Worm (Caenorhabditis elegans) whole organism, L2 larva: ENCODE data around the gene spig-9.

Experiments
- C34F6.9 ChIP-seq: fragments of 150-350 bp; optimal IDR thresholded peaks from 2 replicates; lab custom pipeline; 2014; ENCODE audit warnings: missing biosample characterization, missing genetic modification characterization
- F13H6.1 ChIP-seq: sonication (generic microtip); optimal IDR thresholded peaks from 2 replicates; lab custom pipeline; 2016; ENCODE audit warnings: missing genetic modification characterization, missing compliant biosample characterization
- R02D3.7 ChIP-seq: fragments of 150-350 bp; optimal IDR thresholded peaks from 2 replicates; lab custom pipeline; 2014; ENCODE audit warnings: missing biosample characterization, missing genetic modification characterization
- Y55F3AM.14 ChIP-seq: fragments of 200-800 bp; sonication (Bioruptor generic); optimal IDR thresholded peaks from 2 replicates; lab custom pipeline; 2018; ENCODE audit warnings: mild to moderate bottlenecking, missing genetic modification characterization, missing compliant biosample characterization
- ZK546.5 ChIP-seq: sonication (generic microtip); optimal IDR thresholded peaks from 2 replicates; lab custom pipeline; 2017; ENCODE audit warnings: missing biosample characterization, missing genetic modification characterization
- alr-1 ChIP-seq: fragments of 150-350 bp; optimal IDR thresholded peaks from 2 replicates; lab custom pipeline; 2014; ENCODE audit warnings: missing biosample characterization, missing genetic modification characterization
- aly-2 ChIP-seq: fragments of 150-350 bp; optimal IDR thresholded peaks from 2 replicates; lab custom pipeline; 2014; ENCODE audit warnings: missing biosample characterization, missing genetic modification characterization
- ama-1 ChIP-seq: fragments of 150-350 bp; optimal IDR thresholded peaks from 2 replicates; lab custom pipeline; 2018; ENCODE audit warnings: inconsistent platforms
- blmp-1 ChIP-seq: sonication (generic microtip); optimal IDR thresholded peaks from 2 replicates; lab custom pipeline; 2017; ENCODE audit warnings: missing genetic modification characterization, mild to moderate bottlenecking, missing compliant biosample characterization, antibody characterized with exemption, moderate library complexity; ENCODE audit not compliant: insufficient read depth
- ceh-16 ChIP-seq: fragments of 150-350 bp; optimal IDR thresholded peaks from 2 replicates; lab custom pipeline; 2014; ENCODE audit warnings: missing biosample characterization, missing genetic modification characterization
- ceh-82 ChIP-seq: fragments of 150-350 bp; optimal IDR thresholded peaks from 2 replicates; lab custom pipeline; 2014; ENCODE audit warnings: missing biosample characterization, missing genetic modification characterization
- crh-2 ChIP-seq: sonication (generic microtip); optimal IDR thresholded peaks from 2 replicates; lab custom pipeline; 2017; ENCODE audit warnings: missing biosample characterization, missing genetic modification characterization
- dmd-4 ChIP-seq: sonication (generic microtip); optimal IDR thresholded peaks from 2 replicates; lab custom pipeline; 2017; ENCODE audit warnings: missing biosample characterization, missing genetic modification characterization
- egl-27 ChIP-seq: sonication (generic microtip); optimal IDR thresholded peaks from 3 replicates; lab custom pipeline; 2017; ENCODE audit warnings: missing biosample characterization, missing genetic modification reagents, missing genetic modification characterization
- elt-1 ChIP-seq: fragments of 150-350 bp; optimal IDR thresholded peaks from 2 replicates; lab custom pipeline; 2014; ENCODE audit warnings: missing biosample characterization, missing genetic modification characterization
- elt-3 ChIP-seq: sonication (generic microtip); optimal IDR thresholded peaks from 2 replicates; lab custom pipeline; 2017; ENCODE audit warnings: missing biosample characterization, missing genetic modification characterization
- fos-1 ChIP-seq: fragments of 150-350 bp; optimal IDR thresholded peaks from 2 replicates; lab custom pipeline; 2014; ENCODE audit warnings: missing biosample characterization, missing genetic modification characterization
- gmeb-1 ChIP-seq: fragments of 150-350 bp; optimal IDR thresholded peaks from 2 replicates; lab custom pipeline; 2014; ENCODE audit warnings: missing biosample characterization, missing genetic modification characterization
- lin-11 ChIP-seq: fragments of 150-350 bp; sonication (generic microtip); optimal IDR thresholded peaks from 2 replicates; lab custom pipeline; 2014; ENCODE audit warnings: missing biosample characterization, missing genetic modification characterization, inconsistent platforms, mixed read lengths
- lin-13 ChIP-seq: fragments of 150-350 bp; optimal IDR thresholded peaks from 2 replicates; lab custom pipeline; 2014; ENCODE audit warnings: missing biosample characterization, missing genetic modification reagents, missing genetic modification characterization
- lin-39 ChIP-seq: fragments of 150-350 bp; optimal IDR thresholded peaks from 2 replicates; lab custom pipeline; 2014; ENCODE audit warnings: missing biosample characterization, missing genetic modification reagents, missing genetic modification characterization
- lsy-2 ChIP-seq, 2 experiments: fragments of 150-350 bp in 1 of 2; sonication (generic microtip) in 1 of 2; optimal IDR thresholded peaks; 2 replicates each; lab custom pipeline; 2014 to 2017; ENCODE audit warnings: missing biosample characterization in 2 of 2, missing genetic modification characterization in 2 of 2
- mab-5 ChIP-seq: fragments of 150-350 bp; optimal IDR thresholded peaks from 2 replicates; lab custom pipeline; 2014; ENCODE audit warnings: missing biosample characterization, missing genetic modification characterization
- mbf-1 ChIP-seq: sonication (generic microtip); optimal IDR thresholded peaks from 2 replicates; lab custom pipeline; 2017; ENCODE audit warnings: missing biosample characterization, missing genetic modification characterization
- mdl-1 ChIP-seq, 2 experiments: fragments of 150-350 bp in 1 of 2; sonication (generic microtip) in 1 of 2; optimal IDR thresholded peaks; 2 replicates each; lab custom pipeline; 2017; ENCODE audit warnings: missing biosample characterization in 2 of 2, missing genetic modification characterization in 2 of 2
- nhr-10 ChIP-seq: sonication (generic microtip); optimal IDR thresholded peaks from 2 replicates; lab custom pipeline; 2017; ENCODE audit warnings: missing biosample characterization, missing genetic modification characterization
- nhr-11 ChIP-seq: fragments of 150-350 bp; optimal IDR thresholded peaks from 2 replicates; lab custom pipeline; 2014; ENCODE audit warnings: missing biosample characterization, missing genetic modification characterization
- nhr-12 ChIP-seq: fragments of 150-350 bp; optimal IDR thresholded peaks from 2 replicates; lab custom pipeline; 2014; ENCODE audit warnings: missing biosample characterization, missing genetic modification characterization
- nhr-129 ChIP-seq: fragments of 150-350 bp; optimal IDR thresholded peaks from 2 replicates; lab custom pipeline; 2014; ENCODE audit warnings: missing biosample characterization, missing genetic modification characterization
- nhr-21 ChIP-seq: fragments of 150-350 bp; optimal IDR thresholded peaks from 2 replicates; lab custom pipeline; 2014; ENCODE audit warnings: missing biosample characterization, missing genetic modification characterization
- nhr-23 ChIP-seq: fragments of 150-350 bp; optimal IDR thresholded peaks from 2 replicates; lab custom pipeline; 2014; ENCODE audit warnings: missing biosample characterization, missing genetic modification reagents, missing genetic modification characterization
- nhr-237 ChIP-seq: fragments of 150-350 bp; optimal IDR thresholded peaks from 2 replicates; lab custom pipeline; 2014; ENCODE audit warnings: missing biosample characterization, missing genetic modification characterization
- nhr-25 ChIP-seq: fragments of 150-350 bp; sonication (generic microtip); optimal IDR thresholded peaks from 3 replicates; lab custom pipeline; 2014; ENCODE audit warnings: missing biosample characterization, missing genetic modification characterization
- nhr-6 ChIP-seq: fragments of 150-350 bp; optimal IDR thresholded peaks from 2 replicates; lab custom pipeline; 2014; ENCODE audit warnings: missing biosample characterization, missing genetic modification characterization
- nhr-77 ChIP-seq: fragments of 150-350 bp; optimal IDR thresholded peaks from 2 replicates; lab custom pipeline; 2014; ENCODE audit warnings: missing biosample characterization, missing genetic modification characterization
- peb-1 ChIP-seq: fragments of 150-350 bp; optimal IDR thresholded peaks from 2 replicates; lab custom pipeline; 2014; ENCODE audit warnings: missing biosample characterization, missing genetic modification characterization
- sem-4 ChIP-seq: fragments of 150-350 bp; optimal IDR thresholded peaks from 2 replicates; lab custom pipeline; 2014; ENCODE audit warnings: missing biosample characterization, missing genetic modification reagents, missing genetic modification characterization
- skn-1 ChIP-seq: sonication (generic microtip); optimal IDR thresholded peaks from 2 replicates; lab custom pipeline; 2017; ENCODE audit warnings: missing biosample characterization, missing genetic modification characterization
- sma-3 ChIP-seq: sonication (generic microtip); optimal IDR thresholded peaks from 2 replicates; lab custom pipeline; 2016; ENCODE audit warnings: missing genetic modification reagents, missing genetic modification characterization, missing compliant biosample characterization
- sma-9 ChIP-seq, 2 experiments: fragments of 150-350 bp in 1 of 2; sonication (generic microtip) in 1 of 2; optimal IDR thresholded peaks; 2 replicates each; lab custom pipeline; 2014 to 2016; ENCODE audit warnings: missing genetic modification characterization in 2 of 2, mild to moderate bottlenecking in 1 of 2, missing biosample characterization in 1 of 2, missing compliant biosample characterization in 1 of 2, missing genetic modification reagents in 1 of 2, moderate library complexity in 1 of 2
- snpc-4 ChIP-seq: fragments of 150-350 bp; optimal IDR thresholded peaks from 2 replicates; lab custom pipeline; 2014; ENCODE audit warnings: missing biosample characterization, missing genetic modification characterization
- unc-39 ChIP-seq: fragments of 150-350 bp; optimal IDR thresholded peaks from 2 replicates; lab custom pipeline; 2014; ENCODE audit warnings: missing biosample characterization, missing genetic modification characterization
- unc-55 ChIP-seq: fragments of 150-350 bp; sonication (generic microtip); optimal IDR thresholded peaks from 3 replicates; lab custom pipeline; 2014; ENCODE audit warnings: missing biosample characterization, missing genetic modification reagents, missing genetic modification characterization
- unc-62 ChIP-seq: fragments of 150-350 bp; optimal IDR thresholded peaks from 2 replicates; lab custom pipeline; 2014; ENCODE audit warnings: missing biosample characterization, missing genetic modification reagents, missing genetic modification characterization
- zag-1 ChIP-seq: fragments of 150-350 bp; optimal IDR thresholded peaks from 2 replicates; lab custom pipeline; 2014; ENCODE audit warnings: missing biosample characterization, missing genetic modification characterization
- ztf-1 ChIP-seq: fragments of 200-800 bp; sonication (Bioruptor generic); conservative IDR thresholded peaks from 2 replicates; pipeline ENCODE4 v1.3.6; 2022; ENCODE audit warnings: missing genetic modification characterization, missing compliant biosample characterization
- ztf-11 ChIP-seq: sonication (generic microtip); optimal IDR thresholded peaks from 2 replicates; lab custom pipeline; 2017; ENCODE audit warnings: missing biosample characterization, missing genetic modification characterization
- ztf-4 ChIP-seq: fragments of 150-350 bp; optimal IDR thresholded peaks from 2 replicates; lab custom pipeline; 2014; ENCODE audit warnings: missing biosample characterization, missing genetic modification characterization

Gene spig-9

DNA sequence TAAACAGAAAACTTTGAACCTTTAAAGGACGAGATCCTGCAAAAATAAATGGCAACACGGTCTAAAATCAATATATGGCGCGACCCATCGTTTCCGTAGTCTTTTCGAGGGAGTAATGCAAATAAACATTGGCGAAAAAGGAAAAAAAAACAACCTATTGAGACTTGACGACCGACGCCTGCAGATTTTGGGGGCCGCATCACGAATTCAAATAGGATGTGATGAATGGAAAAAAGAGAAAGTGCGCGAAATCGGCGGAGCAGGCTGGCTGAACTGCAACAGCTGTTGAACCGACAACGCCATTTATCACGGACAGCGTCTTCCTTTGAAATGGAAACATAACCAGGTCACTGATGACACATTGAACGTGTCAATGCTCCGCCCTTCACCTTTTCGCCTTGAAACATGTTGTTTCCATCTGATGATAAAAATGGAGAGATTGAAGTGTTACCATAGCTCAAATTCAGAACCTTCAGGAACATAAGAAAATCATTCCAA, 46.2 kb upstream of the spig-9 start:
- TF ChIP-seq elt-3 (tag; lab: Kevin White, UChicago) (no peak), lin-13 (GFP tag; lab: Kevin White, UChicago) (peak; percentile 12), egl-27 (tag; lab: Kevin White, UChicago) (no peak), sma-9 (GFP tag; optimal IDR thresholded peaks at IDR 0.05; lab: Kevin White, UChicago) (peak; percentile 34), sma-9 (tag; optimal IDR thresholded peaks at IDR 0.05; lab: Kevin White, UChicago) (no peak)
- TF ChIP-seq, all 48 proteins: peak for 2

DNA sequence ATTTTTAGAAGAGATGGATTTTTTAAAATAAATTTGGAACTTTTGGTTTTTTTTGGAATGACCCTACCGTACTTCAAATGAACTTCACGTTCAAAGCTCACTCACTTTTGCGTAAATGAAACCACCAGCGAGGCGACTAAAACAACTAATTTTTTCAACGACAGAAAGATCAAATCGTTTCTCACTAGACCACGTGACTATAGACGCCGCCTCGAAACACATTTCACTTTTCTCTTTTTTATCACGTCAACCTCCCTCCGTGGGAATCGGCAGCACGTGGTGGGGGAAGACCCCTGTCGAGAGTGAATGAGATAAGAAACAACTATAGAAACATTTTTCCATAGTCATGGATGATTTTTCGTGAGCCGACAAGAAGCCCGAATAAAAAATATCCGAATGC, 45.6 kb upstream of the spig-9 start:
- TF ChIP-seq nhr-6 (tag; lab: Kevin White, UChicago) (no peak), egl-27 (tag; lab: Kevin White, UChicago) (peak; percentile 70), lin-11 (tag; lab: Kevin White, UChicago) (no peak), blmp-1 (tag; lab: Kevin White, UChicago) (peak; percentile 98), gmeb-1 (tag; lab: Kevin White, UChicago) (peak; percentile 65), F13H6.1 (tag; lab: Kevin White, UChicago) (peak; percentile 89), ceh-82 (tag; lab: Kevin White, UChicago) (no peak), unc-39 (tag; lab: Kevin White, UChicago) (no peak), nhr-25 (tag; lab: Kevin White, UChicago) (peak; percentile 91), unc-55 (peak; percentile 9), mbf-1 (tag; lab: Kevin White, UChicago) (no peak), ceh-16 (tag; lab: Kevin White, UChicago) (peak; percentile 3), ZK546.5 (tag; lab: Kevin White, UChicago) (no peak), lin-39 (no peak), nhr-10 (peak; percentile 5), lsy-2 (tag; optimal IDR thresholded peaks at IDR 0.05; lab: Kevin White, UChicago) (peak; percentile 12 to 74), nhr-23 (no peak), ztf-11 (tag; lab: Kevin White, UChicago) (no peak), alr-1 (tag; lab: Kevin White, UChicago) (no peak), unc-62 (GFP tag; lab: Kevin White, UChicago) (peak; percentile 27), dmd-4 (no peak), peb-1 (tag; lab: Kevin White, UChicago) (no peak), nhr-21 (tag; lab: Kevin White, UChicago) (peak; percentile 76), aly-2 (tag; lab: Kevin White, UChicago) (no peak), ama-1 (lab: Kevin White, UChicago) (peak; percentile 48), elt-1 (tag; lab: Kevin White, UChicago) (no peak), ztf-1 (GFP tag; lab: Robert Waterston, UW) (no peak), crh-2 (tag; lab: Kevin White, UChicago) (peak; percentile 91), sma-3 (GFP tag; lab: Kevin White, UChicago) (peak; percentile 93), mab-5 (tag; lab: Kevin White, UChicago) (no peak), mdl-1 (tag; optimal IDR thresholded peaks at IDR 0.05; lab: Kevin White, UChicago) (peak; percentile 93 to 97), nhr-77 (no peak), ztf-4 (peak; percentile 88), snpc-4 (tag; lab: Kevin White, UChicago) (peak; percentile 29), Y55F3AM.14 (GFP tag; lab: Kevin White, UChicago) (no peak), skn-1 (tag; lab: Kevin White, UChicago) (no peak), nhr-129 (tag; lab: Kevin White, UChicago) (peak; percentile 87), C34F6.9 (tag; lab: Kevin White, UChicago) (peak; percentile 65), R02D3.7 (no peak), lin-13 (GFP tag; lab: Kevin White, UChicago) (peak; percentile 70), fos-1 (peak; percentile 69), nhr-11 (tag; lab: Kevin White, UChicago) (no peak), nhr-237 (no peak), zag-1 (tag; lab: Kevin White, UChicago) (no peak), sem-4 (tag; lab: Kevin White, UChicago) (peak; percentile 78), nhr-12 (tag; lab: Kevin White, UChicago) (no peak), elt-3 (tag; lab: Kevin White, UChicago) (no peak), sma-9 (GFP tag; optimal IDR thresholded peaks at IDR 0.05; lab: Kevin White, UChicago) (peak; percentile 100), sma-9 (tag; optimal IDR thresholded peaks at IDR 0.05; lab: Kevin White, UChicago) (peak; percentile 20)
